Fruit fly (Drosophila melanogaster): Measurements from ENCODE around the gene PyK.

Gene PyK

dm6 chr3R:22356464-22357410 lies 10.6 kb upstream of the PyK start, which contains the start of gene Sar1 (continued):
- TF ChIP-seq CG5180 (GFP tag; optimal IDR thresholded peaks at IDR 0.05) = no peak
- TF ChIP-seq toy (GFP tag; IDR thresholded peaks at IDR 0.05) = no peak
- TF ChIP-seq Dll (GFP tag; IDR thresholded peaks at IDR 0.05; ENCODE audit: partially characterized antibody) = peak; percentile 95
- TF ChIP-seq GATAe (GFP tag; conservative IDR thresholded peaks at IDR 0.05) = no peak
- TF ChIP-seq slp2 (GFP tag; optimal IDR thresholded peaks at IDR 0.05) = peak; percentile 3
- TF ChIP-seq nmo (GFP tag; optimal IDR thresholded peaks at IDR 0.05) = peak; percentile 84
- TF ChIP-seq PHDP (tag; optimal IDR thresholded peaks at IDR 0.05) = no peak
- peak; percentile 97 for TF ChIP-seq Opbp (GFP tag; IDR thresholded peaks at IDR 0.05; ENCODE audit: partially characterized antibody)
- peak; percentile 22 for TF ChIP-seq CrebB (tag; optimal IDR thresholded peaks at IDR 0.05)
- no peak for TF ChIP-seq CG43689 (GFP tag; IDR thresholded peaks at IDR 0.05)
- no peak for TF ChIP-seq HLHmδ (GFP tag; optimal IDR thresholded peaks at IDR 0.05)
- peak; percentile 89 for TF ChIP-seq trem (tag; optimal IDR thresholded peaks at IDR 0.05)
- TF ChIP-seq CG11247 (GFP tag; IDR thresholded peaks at IDR 0.05) = no peak
- no peak for TF ChIP-seq usp (GFP tag; optimal IDR thresholded peaks at IDR 0.05)
- no peak for TF ChIP-seq Ravus (GFP tag; IDR thresholded peaks at IDR 0.05)
- no peak for TF ChIP-seq kay (GFP tag; optimal IDR thresholded peaks at IDR 0.05)
- no peak for TF ChIP-seq Side (GFP tag; optimal IDR thresholded peaks at IDR 0.05)
- peak; percentile 70 for TF ChIP-seq jumu (GFP tag; optimal IDR thresholded peaks at IDR 0.05)
- no peak for TF ChIP-seq cad (GFP tag; optimal IDR thresholded peaks at IDR 0.05)
- TF ChIP-seq jing (GFP tag; optimal IDR thresholded peaks at IDR 0.05) = no peak
- TF ChIP-seq NFAT (GFP tag; IDR thresholded peaks at IDR 0.05) = peak; percentile 61
- TF ChIP-seq Nf-YA (GFP tag; IDR thresholded peaks at IDR 0.05) = no peak
- TF ChIP-seq onecut (GFP tag; IDR thresholded peaks at IDR 0.05) = peak; percentile 46; the same call in 1 of the 2 replicates
- TF ChIP-seq scrt (GFP tag; optimal IDR thresholded peaks at IDR 0.05) = no peak
- peak; percentile 40 for TF ChIP-seq CG9876 (GFP tag; optimal IDR thresholded peaks at IDR 0.05)
- peak; percentile 90 for TF ChIP-seq Scr (GFP tag; IDR thresholded peaks at IDR 0.05; ENCODE audit: partially characterized antibody)
- TF ChIP-seq MBD-R2 (GFP tag; IDR thresholded peaks at IDR 0.05) = peak; percentile 16; the same call in 1 of the 2 replicates
- 0 out of 2 replicates have a peak, but pooled peaks have one; percentile 18 for TF ChIP-seq chm (GFP tag; IDR thresholded peaks at IDR 0.05)
- TF ChIP-seq Atf6 (GFP tag; IDR thresholded peaks at IDR 0.05) = no peak
- TF ChIP-seq CG8281 (tag; optimal IDR thresholded peaks at IDR 0.05) = no peak
- TF ChIP-seq Deaf1 (tag; optimal IDR thresholded peaks at IDR 0.05) = no peak
- peak; percentile 81 for TF ChIP-seq CG14860 (GFP tag; IDR thresholded peaks at IDR 0.05; ENCODE audit: partially characterized antibody)
- TF ChIP-seq D (optimal IDR thresholded peaks at IDR 0.05) = peak; percentile 61
- no peak for TF ChIP-seq D (GFP tag; optimal IDR thresholded peaks at IDR 0.05)
- peak; percentile 84 for TF ChIP-seq CG14710 (tag; optimal IDR thresholded peaks at IDR 0.05)
- TF ChIP-seq CG1647 (GFP tag; optimal IDR thresholded peaks at IDR 0.05) = no peak
- TF ChIP-seq YL-1 (GFP tag; optimal IDR thresholded peaks at IDR 0.05) = peak; percentile 80
- TF ChIP-seq jigr1 (GFP tag; IDR thresholded peaks at IDR 0.05) = no peak
- peak in 1 of 2 experiments; percentile 53 for TF ChIP-seq tll (GFP tag; optimal IDR thresholded peaks at IDR 0.05)
- TF ChIP-seq dan (GFP tag; IDR thresholded peaks at IDR 0.05) = no peak
- TF ChIP-seq NfI (GFP tag; optimal IDR thresholded peaks at IDR 0.05) = no peak
- peak; percentile 11 for TF ChIP-seq Blimp-1 (GFP tag; optimal IDR thresholded peaks at IDR 0.05)
- no peak for TF ChIP-seq ssp (GFP tag; IDR thresholded peaks at IDR 0.05)
- peak; percentile 74 for TF ChIP-seq Myb (GFP tag; optimal IDR thresholded peaks at IDR 0.05)
- peak; percentile 56 for TF ChIP-seq hkb (optimal IDR thresholded peaks at IDR 0.05)
- no peak for TF ChIP-seq hkb (GFP tag; IDR thresholded peaks at IDR 0.05)
- no peak for TF ChIP-seq crc (GFP tag; optimal IDR thresholded peaks at IDR 0.05)
- TF ChIP-seq phol (tag; optimal IDR thresholded peaks at IDR 0.05) = peak; percentile 73
- TF ChIP-seq nerfin-1 (tag; optimal IDR thresholded peaks at IDR 0.05) = peak; percentile 31

Measured in whole organism, embryonic.